Worm (Caenorhabditis elegans) whole organism, mixed stage, embryonic: ENCODE measurements around the gene islo-1.

Experiments
- ces-1 ChIP-seq: fragments of 150-350 bp; optimal IDR thresholded peaks from 2 replicates; lab custom pipeline; 2014; ENCODE audit warnings: missing biosample characterization, missing genetic modification reagents, missing genetic modification characterization
- elt-3 ChIP-seq: fragments of 150-350 bp; optimal IDR thresholded peaks from 2 replicates; lab custom pipeline; 2014; ENCODE audit warnings: missing biosample characterization, missing genetic modification characterization
- ham-2 ChIP-seq: fragments of 200-800 bp; sonication (Bioruptor generic); optimal IDR thresholded peaks from 2 replicates; lab custom pipeline; 2018; ENCODE audit warnings: mild to moderate bottlenecking, missing genetic modification characterization, missing compliant biosample characterization
- mab-5 ChIP-seq: fragments of 150-350 bp; optimal IDR thresholded peaks from 2 replicates; lab custom pipeline; 2014; ENCODE audit warnings: missing biosample characterization, missing genetic modification characterization
- nhr-237 ChIP-seq: fragments of 150-350 bp; optimal IDR thresholded peaks from 2 replicates; lab custom pipeline; 2014; ENCODE audit warnings: missing biosample characterization, missing genetic modification characterization
- nhr-28 ChIP-seq: fragments of 150-350 bp; optimal IDR thresholded peaks from 2 replicates; lab custom pipeline; 2014; ENCODE audit warnings: missing biosample characterization, missing genetic modification characterization
- nhr-76 ChIP-seq: sonication (generic microtip); optimal IDR thresholded peaks from 2 replicates; lab custom pipeline; 2017; ENCODE audit warnings: missing biosample characterization, missing genetic modification characterization

ce11 chrIV:8154966-8155365, 18.8 kb downstream of the islo-1 start:
- TF ChIP-seq ces-1 (GFP tag; lab: Kevin White, UChicago) (no peak), elt-3 (tag; lab: Kevin White, UChicago) (no peak), ham-2 (GFP tag; lab: Kevin White, UChicago) (no peak), mab-5 (tag; lab: Kevin White, UChicago) (no peak), nhr-76 (tag; lab: Kevin White, UChicago) (no peak), nhr-28 (tag; lab: Kevin White, UChicago) (no peak), nhr-237 (no peak)
